Fruit fly (Drosophila melanogaster) whole organism, adult: Measurements from ENCODE around the gene Apoltp.

ENCODE experiments used
- CG12768 ChIP-seq: fragments of 200-800 bp; sonication (Bioruptor generic); optimal IDR thresholded peaks from 2 replicates; lab custom pipeline; 2017; ENCODE audit warnings: missing biosample characterization, missing genetic modification characterization, mild to moderate bottlenecking, moderate library complexity, missing genetic modification reagents
- CG1620 ChIP-seq: fragments of 200-800 bp; sonication (Bioruptor generic); optimal IDR thresholded peaks from 2 replicates; lab custom pipeline; 2016; ENCODE audit warnings: missing biosample characterization, missing genetic modification characterization
- CG7045 ChIP-seq: fragments of 200-800 bp; sonication (Bioruptor generic); optimal IDR thresholded peaks from 2 replicates; lab custom pipeline; 2017; ENCODE audit warnings: missing biosample characterization, mild to moderate bottlenecking, missing genetic modification characterization
- CG7101 ChIP-seq: fragments of 200-800 bp; sonication (Bioruptor generic); optimal IDR thresholded peaks from 2 replicates; lab custom pipeline; 2018; ENCODE audit warnings: missing biosample characterization, mild to moderate bottlenecking, missing genetic modification characterization, moderate library complexity
- cnc ChIP-seq, 2 experiments: fragments of >200 bp; optimal IDR thresholded peaks; 2 replicates each; lab custom pipeline; 2017
- tj ChIP-seq: fragments of 200-800 bp; sonication (Bioruptor generic); optimal IDR thresholded peaks from 3 replicates; lab custom pipeline; 2017; ENCODE audit warnings: missing biosample characterization, mild to moderate bottlenecking, missing genetic modification characterization, moderate library complexity
- toe ChIP-seq: fragments of 200-800 bp; sonication (Bioruptor generic); optimal IDR thresholded peaks from 2 replicates; lab custom pipeline; 2016; ENCODE audit warnings: missing biosample characterization, missing genetic modification characterization

dm6 chr2L:9699615-9700014 lies 65.6 kb downstream of the Apoltp start, which contains the start of gene hoip:
- no peak for TF ChIP-seq CG7101 (tag; lab: Kevin White, UChicago)
- TF ChIP-seq CG1620 (GFP tag; lab: Kevin White, UChicago), result no peak
- no peak for TF ChIP-seq CG12768 (GFP tag; lab: Kevin White, UChicago)
- TF ChIP-seq cnc (optimal IDR thresholded peaks at IDR 0.05; lab: Kevin White, UChicago), result no peak
- TF ChIP-seq CG7045 (GFP tag; lab: Kevin White, UChicago), result no peak
- no peak for TF ChIP-seq toe (GFP tag; lab: Kevin White, UChicago)
- no peak for TF ChIP-seq tj (GFP tag; lab: Kevin White, UChicago)
